Fruit fly (Drosophila melanogaster): Measurements from ENCODE around the gene Kul.

The Kul gene

DNA sequence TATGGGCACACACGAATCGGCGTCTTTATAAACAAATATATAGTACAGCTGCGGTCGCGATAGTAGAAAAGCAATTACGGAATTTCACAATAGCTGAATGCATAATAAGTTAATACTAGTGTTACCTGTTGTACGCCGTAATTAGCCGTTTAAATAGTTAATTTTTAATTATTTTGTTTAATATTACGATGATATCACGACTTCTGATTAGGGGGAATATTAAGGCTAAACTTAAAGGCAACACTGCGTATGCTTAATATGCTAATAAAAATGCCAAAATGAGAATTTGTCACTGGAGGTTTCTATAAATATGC is 53.3 kb downstream of the Kul start:
- TF ChIP-seq da (GFP tag; optimal IDR thresholded peaks at IDR 0.05) (no peak), pfk (GFP tag; optimal IDR thresholded peaks at IDR 0.05) (no peak), CG2120 (GFP tag; optimal IDR thresholded peaks at IDR 0.05) (peak; percentile 8), CG2678 (tag; optimal IDR thresholded peaks at IDR 0.05) (peak; percentile 27), z (GFP tag; IDR thresholded peaks at IDR 0.05) (no peak), Hr78 (GFP tag; optimal IDR thresholded peaks at IDR 0.05) (no peak), cad (GFP tag; optimal IDR thresholded peaks at IDR 0.05) (no peak), usp (GFP tag; optimal IDR thresholded peaks at IDR 0.05) (no peak), tll (GFP tag; optimal IDR thresholded peaks at IDR 0.05) (no peak), ash1 (GFP tag; optimal IDR thresholded peaks at IDR 0.05) (no peak), H2.0 (GFP tag; IDR thresholded peaks at IDR 0.05) (no peak), slbo (GFP tag; IDR thresholded peaks at IDR 0.05) (0 out of 2 replicates have a peak, but pooled peaks have one; percentile 4), CG4404 (GFP tag; IDR thresholded peaks at IDR 0.05) (no peak), eyg (GFP tag; optimal IDR thresholded peaks at IDR 0.05) (no peak), CG17612 (GFP tag; IDR thresholded peaks at IDR 0.05) (no peak), CG10274 (GFP tag; optimal IDR thresholded peaks at IDR 0.05) (no peak), CG14050 (GFP tag; IDR thresholded peaks at IDR 0.05) (no peak), gcm (GFP tag; optimal IDR thresholded peaks at IDR 0.05) (no peak), kay (GFP tag; optimal IDR thresholded peaks at IDR 0.05) (peak; percentile 55), mirr (GFP tag; optimal IDR thresholded peaks at IDR 0.05) (no peak), Atf-2 (GFP tag; optimal IDR thresholded peaks at IDR 0.05) (no peak), CG6765 (GFP tag; optimal IDR thresholded peaks at IDR 0.05) (no peak), CG18599 (GFP tag; optimal IDR thresholded peaks at IDR 0.05) (peak; percentile 22), CG11456 (GFP tag; IDR thresholded peaks at IDR 0.05) (no peak), insv (GFP tag; optimal IDR thresholded peaks at IDR 0.05) (no peak), CG16815 (GFP tag; optimal IDR thresholded peaks at IDR 0.05) (no peak), CG12236 (GFP tag; optimal IDR thresholded peaks at IDR 0.05) (no peak), unc-4 (GFP tag; IDR thresholded peaks at IDR 0.05; ENCODE audit: partially characterized antibody) (peak; percentile 10; the same call in 1 of the 2 replicates), NFAT (GFP tag; IDR thresholded peaks at IDR 0.05) (no peak), slou (GFP tag; optimal IDR thresholded peaks at IDR 0.05) (no peak), CG17912 (GFP tag; optimal IDR thresholded peaks at IDR 0.05) (no peak), dmrt99B (tag; optimal IDR thresholded peaks at IDR 0.05) (no peak), CG2202 (tag; optimal IDR thresholded peaks at IDR 0.05) (no peak), CG7556 (GFP tag; optimal IDR thresholded peaks at IDR 0.05) (no peak), CG11696 (GFP tag; IDR thresholded peaks at IDR 0.05) (peak; percentile 31; the same call in 1 of the 2 replicates), tin (GFP tag; optimal IDR thresholded peaks at IDR 0.05) (no peak), CG3847 (GFP tag; IDR thresholded peaks at IDR 0.05) (no peak), pho (GFP tag; optimal IDR thresholded peaks at IDR 0.05) (no peak), chif (GFP tag; optimal IDR thresholded peaks at IDR 0.05) (no peak), Oaz (GFP tag; IDR thresholded peaks at IDR 0.05) (no peak), Deaf1 (tag; optimal IDR thresholded peaks at IDR 0.05) (no peak), CG11695 (GFP tag; IDR thresholded peaks at IDR 0.05) (peak; percentile 16; the same call in 1 of the 3 replicates), CG2875 (GFP tag; optimal IDR thresholded peaks at IDR 0.05) (no peak), wek (GFP tag; optimal IDR thresholded peaks at IDR 0.05) (no peak), fd96Cb (tag; optimal IDR thresholded peaks at IDR 0.05) (no peak), en (GFP tag; optimal IDR thresholded peaks at IDR 0.05) (no peak), Lhr (GFP tag; optimal IDR thresholded peaks at IDR 0.05) (no peak), peb (GFP tag; IDR thresholded peaks at IDR 0.05) (no peak), fru (optimal IDR thresholded peaks at IDR 0.05) (no peak), CG15269 (tag; optimal IDR thresholded peaks at IDR 0.05) (no peak), hbn (GFP tag; IDR thresholded peaks at IDR 0.05; ENCODE audit: partially characterized antibody) (no peak; the same call in 1 of the 2 replicates), gsb (GFP tag; IDR thresholded peaks at IDR 0.05) (no peak)

Measured in whole organism, embryonic.